Worm (Caenorhabditis elegans) whole organism, midembryonic: ENCODE results near the gene dnj-14.

Experiments
- T22C8.4 ChIP-seq: fragments of 200-800 bp; sonication (Bioruptor generic); IDR thresholded peaks from 2 replicates; pipeline ENCODE4 v1.3.6; 2022; ENCODE audit warnings: missing genetic modification characterization, missing compliant biosample characterization
- cog-1 ChIP-seq: sonication (generic microtip); optimal IDR thresholded peaks from 2 replicates; lab custom pipeline; 2016; ENCODE audit warnings: missing genetic modification characterization, missing compliant biosample characterization
- flt-1 ChIP-seq: fragments of 200-800 bp; sonication (Bioruptor generic); IDR thresholded peaks from 2 replicates; pipeline ENCODE4 v1.3.6; 2022; ENCODE audit warnings: missing genetic modification characterization, missing compliant biosample characterization
- klf-2 ChIP-seq: fragments of 200-800 bp; sonication (Bioruptor generic); conservative IDR thresholded peaks from 2 replicates; pipeline ENCODE4 v1.3.6; 2022; ENCODE audit warnings: missing genetic modification reagents, missing genetic modification characterization, missing compliant biosample characterization
- med-1 ChIP-seq: sonication (generic microtip); optimal IDR thresholded peaks from 2 replicates; lab custom pipeline; 2017; ENCODE audit warnings: missing genetic modification characterization, mild to moderate bottlenecking, missing compliant biosample characterization, antibody characterized with exemption, missing genetic modification reagents; ENCODE audit not compliant: insufficient read depth
- ref-1 ChIP-seq: fragments of 200-800 bp; sonication (Bioruptor generic); conservative IDR thresholded peaks from 2 replicates; pipeline ENCODE4 v1.3.6; 2022; ENCODE audit warnings: missing genetic modification reagents, missing genetic modification characterization, missing compliant biosample characterization
- tab-1 ChIP-seq: fragments of 200-800 bp; sonication (Bioruptor generic); IDR thresholded peaks from 2 replicates; pipeline ENCODE4 v1.3.6; 2022; ENCODE audit warnings: missing genetic modification characterization, missing compliant biosample characterization
- ztf-23 ChIP-seq: fragments of 200-800 bp; sonication (Bioruptor generic); IDR thresholded peaks from 2 replicates; pipeline ENCODE4 v1.3.6; 2022; ENCODE audit warnings: missing genetic modification reagents, missing genetic modification characterization, missing compliant biosample characterization
- ztf-29 ChIP-seq: fragments of 200-800 bp; sonication (Bioruptor generic); IDR thresholded peaks from 2 replicates; pipeline ENCODE4 v1.3.6; 2022; ENCODE audit warnings: missing genetic modification reagents, missing genetic modification characterization, missing compliant biosample characterization

- TF ChIP-seq klf-2 (GFP tag; lab: Robert Waterston, UW) (no peak), ref-1 (no peak), ztf-23 (GFP tag; lab: Robert Waterston, UW) (no peak), flt-1 (no peak), T22C8.4 (GFP tag; lab: Robert Waterston, UW) (no peak), tab-1 (GFP tag; lab: Robert Waterston, UW) (no peak), med-1 (GFP tag; lab: Kevin White, UChicago) (no peak), cog-1 (peak; percentile 59), ztf-29 (no peak)
These were observed 4.8 kb downstream of the dnj-14 start, which contains the start of gene dhhc-10 for ce11 chrX:4706755-4707226.
